Worm (Caenorhabditis elegans): Measurements from ENCODE around the gene ptrg-1.

- TF ChIP-seq cog-1 (tag; optimal IDR thresholded peaks at IDR 0.05), result no peak
- TF ChIP-seq ztf-23 (GFP tag; IDR thresholded peaks at IDR 0.05), result no peak
Measured at ce11 chrIV:10232456-10232855, 38.2 kb upstream of the ptrg-1 start, which contains the start of gene F01G10.4.
